Worm (Caenorhabditis elegans) whole organism, young adult: ENCODE measurements around the gene T02G5.7.

Experiments
- B0336.3 ChIP-seq: fragments of 200-800 bp; sonication (Bioruptor generic); IDR thresholded peaks from 2 replicates; pipeline ENCODE4 v1.3.6; 2022; ENCODE audit warnings: missing genetic modification characterization, missing compliant biosample characterization
- C06A6.2 ChIP-seq: fragments of 200-800 bp; sonication (Bioruptor generic); conservative IDR thresholded peaks from 2 replicates; pipeline ENCODE4 v1.3.6; 2022; ENCODE audit warnings: missing genetic modification characterization, missing compliant biosample characterization
- C17E4.6 ChIP-seq: fragments of 200-800 bp; sonication (Bioruptor generic); IDR thresholded peaks from 2 replicates; pipeline ENCODE4 v1.3.6; 2022; ENCODE audit warnings: missing genetic modification reagents, missing genetic modification characterization, missing compliant biosample characterization
- F22D6.2 ChIP-seq: sonication (generic microtip); optimal IDR thresholded peaks from 2 replicates; lab custom pipeline; 2016; ENCODE audit warnings: mild to moderate bottlenecking, missing genetic modification characterization, missing compliant biosample characterization
- F33H1.4 ChIP-seq: fragments of 200-800 bp; sonication (Bioruptor generic); IDR thresholded peaks from 2 replicates; pipeline ENCODE4 v1.3.6; 2022; ENCODE audit warnings: missing genetic modification reagents, missing genetic modification characterization, missing compliant biosample characterization
- F49E8.2 ChIP-seq: sonication (generic microtip); optimal IDR thresholded peaks from 3 replicates; lab custom pipeline; 2017; ENCODE audit warnings: missing genetic modification characterization, mild to moderate bottlenecking, missing compliant biosample characterization, antibody characterized with exemption, moderate library complexity; ENCODE audit not compliant: insufficient read depth
- F55B11.4 ChIP-seq: sonication (generic microtip); optimal IDR thresholded peaks from 2 replicates; lab custom pipeline; 2016; ENCODE audit warnings: missing compliant biosample characterization, missing genetic modification characterization, borderline replicate concordance; ENCODE audit not compliant: insufficient read depth
- F57A8.1 ChIP-seq: fragments of 200-800 bp; sonication (Bioruptor generic); optimal IDR thresholded peaks from 2 replicates; lab custom pipeline; 2018; ENCODE audit warnings: mild to moderate bottlenecking, missing genetic modification characterization, moderate library complexity, missing compliant biosample characterization
- Y53F4B.3 ChIP-seq: fragments of 200-800 bp; sonication (Bioruptor generic); IDR thresholded peaks from 2 replicates; pipeline ENCODE4 v1.3.6; 2022; ENCODE audit warnings: missing genetic modification reagents, missing genetic modification characterization, missing compliant biosample characterization
- aptf-2 ChIP-seq: fragments of 200-800 bp; sonication (Bioruptor generic); conservative IDR thresholded peaks from 2 replicates; pipeline ENCODE4 v1.3.6; 2022; ENCODE audit warnings: missing genetic modification reagents, missing genetic modification characterization, missing compliant biosample characterization
- atf-7 ChIP-seq: sonication (generic microtip); optimal IDR thresholded peaks from 2 replicates; lab custom pipeline; 2017; ENCODE audit warnings: mild to moderate bottlenecking, missing genetic modification characterization, missing compliant biosample characterization
- attf-5 ChIP-seq: fragments of 200-800 bp; sonication (Bioruptor generic); optimal IDR thresholded peaks from 2 replicates; lab custom pipeline; 2018; ENCODE audit warnings: mild to moderate bottlenecking, missing genetic modification characterization, missing compliant biosample characterization
- attf-6 ChIP-seq: fragments of 200-800 bp; sonication (Bioruptor generic); IDR thresholded peaks from 2 replicates; pipeline ENCODE4 v1.3.6; 2022; ENCODE audit warnings: missing genetic modification reagents, missing genetic modification characterization, missing compliant biosample characterization
- bed-2 ChIP-seq: fragments of 200-800 bp; sonication (Bioruptor generic); IDR thresholded peaks from 2 replicates; pipeline ENCODE4 v1.3.6; 2022; ENCODE audit warnings: missing genetic modification reagents, missing genetic modification characterization, missing compliant biosample characterization
- ccch-3 ChIP-seq: fragments of 200-800 bp; sonication (Bioruptor generic); optimal IDR thresholded peaks from 2 replicates; lab custom pipeline; 2018; ENCODE audit warnings: mild to moderate bottlenecking, missing genetic modification characterization, missing compliant biosample characterization
- cebp-1 ChIP-seq, 2 experiments: fragments of 200-800 bp in 1 of 2; sonication (Bioruptor generic) in 1 of 2; sonication (generic microtip) in 1 of 2; IDR thresholded peaks in 1 of 2; optimal IDR thresholded peaks in 1 of 2; 2 replicates each; pipeline versions ENCODE4 v1.3.6 to Lab custom; 2017 to 2022; ENCODE audit warnings: missing compliant biosample characterization in 2 of 2, missing genetic modification characterization in 2 of 2, mild to moderate bottlenecking in 1 of 2, missing genetic modification reagents in 1 of 2, moderate library complexity in 1 of 2
- ceh-100 ChIP-seq: fragments of 200-800 bp; sonication (Bioruptor generic); IDR thresholded peaks from 2 replicates; pipeline ENCODE4 v1.3.6; 2022; ENCODE audit warnings: missing genetic modification reagents, missing genetic modification characterization, missing compliant biosample characterization
- ceh-27 ChIP-seq: fragments of 200-800 bp; sonication (Bioruptor generic); optimal IDR thresholded peaks from 2 replicates; lab custom pipeline; 2018; ENCODE audit warnings: mild to moderate bottlenecking, missing genetic modification characterization, moderate library complexity, missing compliant biosample characterization
- efl-1 ChIP-seq: fragments of 150-350 bp; optimal IDR thresholded peaks from 2 replicates; lab custom pipeline; 2014; ENCODE audit warnings: missing biosample characterization, missing genetic modification reagents, missing genetic modification characterization
- ets-4 ChIP-seq: fragments of 200-800 bp; sonication (Bioruptor generic); optimal IDR thresholded peaks from 2 replicates; lab custom pipeline; 2018; ENCODE audit warnings: mild to moderate bottlenecking, missing genetic modification characterization, missing compliant biosample characterization
- gei-17 ChIP-seq: fragments of 200-800 bp; sonication (Bioruptor generic); optimal IDR thresholded peaks from 2 replicates; lab custom pipeline; 2018; ENCODE audit warnings: mild to moderate bottlenecking, missing genetic modification characterization, missing compliant biosample characterization
- hlh-26 ChIP-seq: fragments of 200-800 bp; sonication (Bioruptor generic); conservative IDR thresholded peaks from 2 replicates; pipeline ENCODE4 v1.3.6; 2022; ENCODE audit warnings: missing genetic modification reagents, missing genetic modification characterization, missing compliant biosample characterization
- hmg-20 ChIP-seq: fragments of 200-800 bp; sonication (Bioruptor generic); IDR thresholded peaks from 2 replicates; pipeline ENCODE4 v1.3.6; 2022; ENCODE audit warnings: missing genetic modification reagents, missing genetic modification characterization, missing compliant biosample characterization
- hrde-1 ChIP-seq: sonication (generic microtip); optimal IDR thresholded peaks from 2 replicates; lab custom pipeline; 2016; ENCODE audit warnings: missing genetic modification characterization, mild to moderate bottlenecking, missing compliant biosample characterization, moderate library complexity, missing genotype, missing genetic modification reagents, borderline replicate concordance
- hsf-1 ChIP-seq: fragments of 200-800 bp; sonication (Bioruptor generic); IDR thresholded peaks from 2 replicates; pipeline ENCODE4 v1.3.6; 2022; ENCODE audit warnings: missing genetic modification reagents, missing genetic modification characterization, missing compliant biosample characterization
- lag-1 ChIP-seq: fragments of 200-800 bp; sonication (Bioruptor generic); IDR thresholded peaks from 2 replicates; pipeline ENCODE4 v1.3.6; 2022; ENCODE audit warnings: missing genetic modification reagents, missing genetic modification characterization, missing compliant biosample characterization
- let-526 ChIP-seq: fragments of 200-800 bp; sonication (Bioruptor generic); IDR thresholded peaks from 2 replicates; pipeline ENCODE4 v1.3.6; 2022; ENCODE audit warnings: missing genetic modification reagents, missing genetic modification characterization, missing compliant biosample characterization
- let-607 ChIP-seq, 2 experiments: fragments of 200-800 bp in 1 of 2; sonication (Bioruptor generic) in 1 of 2; sonication (generic microtip) in 1 of 2; optimal IDR thresholded peaks; 2 replicates each; lab custom pipeline; 2016 to 2018; ENCODE audit warnings: mild to moderate bottlenecking in 2 of 2, missing compliant biosample characterization in 2 of 2, missing genetic modification characterization in 2 of 2, moderate library complexity in 2 of 2, missing genotype in 1 of 2
- lin-40 ChIP-seq: sonication (generic microtip); optimal IDR thresholded peaks from 2 replicates; lab custom pipeline; 2016; ENCODE audit warnings: missing genetic modification characterization, mild to moderate bottlenecking, missing compliant biosample characterization, missing genotype, missing genetic modification reagents
- lin-54 ChIP-seq: fragments of 200-800 bp; sonication (Bioruptor generic); optimal IDR thresholded peaks from 2 replicates; lab custom pipeline; 2018; ENCODE audit warnings: mild to moderate bottlenecking, missing genetic modification characterization, missing compliant biosample characterization
- madf-10 ChIP-seq: sonication (generic microtip); optimal IDR thresholded peaks from 2 replicates; lab custom pipeline; 2016; ENCODE audit warnings: mild to moderate bottlenecking, missing genetic modification characterization, missing compliant biosample characterization
- madf-6 ChIP-seq: fragments of 200-800 bp; sonication (Bioruptor generic); IDR thresholded peaks from 2 replicates; pipeline ENCODE4 v1.3.6; 2022; ENCODE audit warnings: missing genetic modification reagents, missing genetic modification characterization, missing compliant biosample characterization
- mel-28 ChIP-seq: sonication (generic microtip); optimal IDR thresholded peaks from 2 replicates; lab custom pipeline; 2016; ENCODE audit warnings: borderline replicate concordance, mild to moderate bottlenecking, missing genetic modification characterization, missing compliant biosample characterization
- mes-4 ChIP-seq: sonication (generic microtip); optimal IDR thresholded peaks from 2 replicates; lab custom pipeline; 2016; ENCODE audit warnings: missing genotype, missing genetic modification characterization, missing compliant biosample characterization
- nfya-1 ChIP-seq: sonication (generic microtip); optimal IDR thresholded peaks from 2 replicates; lab custom pipeline; 2017; ENCODE audit warnings: antibody characterized with exemption, missing compliant biosample characterization, missing genetic modification characterization, borderline replicate concordance; ENCODE audit not compliant: insufficient read depth
- nfyb-1 ChIP-seq: fragments of 200-800 bp; sonication (Bioruptor generic); IDR thresholded peaks from 2 replicates; pipeline ENCODE4 v1.3.6; 2022; ENCODE audit warnings: missing genetic modification reagents, missing genetic modification characterization, missing compliant biosample characterization
- nhr-80 ChIP-seq: sonication (generic microtip); optimal IDR thresholded peaks from 2 replicates; lab custom pipeline; 2016; ENCODE audit warnings: missing genetic modification characterization, missing compliant biosample characterization
- nhr-90 ChIP-seq: sonication (generic microtip); optimal IDR thresholded peaks from 2 replicates; lab custom pipeline; 2016; ENCODE audit warnings: missing genotype, mild to moderate bottlenecking, missing genetic modification characterization, missing compliant biosample characterization
- rcor-1 ChIP-seq: fragments of 200-800 bp; sonication (Bioruptor generic); IDR thresholded peaks from 2 replicates; pipeline ENCODE4 v1.3.6; 2022; ENCODE audit warnings: missing genetic modification reagents, missing genetic modification characterization, missing compliant biosample characterization
- rec-8 ChIP-seq, 2 experiments: sonication (generic microtip); optimal IDR thresholded peaks; 2 replicates each; lab custom pipeline; 2016; ENCODE audit warnings: mild to moderate bottlenecking in 2 of 2, missing genetic modification characterization in 2 of 2, missing genetic modification reagents in 2 of 2, missing genotype in 2 of 2, missing biosample characterization in 1 of 2, missing compliant biosample characterization in 1 of 2, moderate library complexity in 1 of 2
- rpc-1 ChIP-seq, 2 experiments: fragments of 150-350 bp in 1 of 2; sonication (generic microtip) in 1 of 2; optimal IDR thresholded peaks; 2 replicates each; lab custom pipeline; 2014 to 2018; ENCODE audit warnings: missing biosample characterization in 1 of 2, missing genetic modification characterization in 1 of 2, missing genetic modification reagents in 1 of 2, missing genotype in 1 of 2
- snpc-1.1 ChIP-seq: sonication (generic microtip); optimal IDR thresholded peaks from 2 replicates; lab custom pipeline; 2017; ENCODE audit warnings: missing genetic modification characterization, mild to moderate bottlenecking, missing compliant biosample characterization, antibody characterized with exemption, moderate library complexity, missing genotype, missing genetic modification reagents; ENCODE audit not compliant: insufficient read depth
- sptf-2 ChIP-seq: fragments of 200-800 bp; sonication (Bioruptor generic); optimal IDR thresholded peaks from 2 replicates; lab custom pipeline; 2018; ENCODE audit warnings: mild to moderate bottlenecking, missing genetic modification characterization, missing compliant biosample characterization
- unc-130 ChIP-seq: sonication (generic microtip); optimal IDR thresholded peaks from 2 replicates; lab custom pipeline; 2016; ENCODE audit warnings: missing genetic modification reagents, missing genetic modification characterization, missing compliant biosample characterization
- zfh-2 ChIP-seq: fragments of 200-800 bp; sonication (Bioruptor generic); conservative IDR thresholded peaks from 2 replicates; pipeline ENCODE4 v1.3.6; 2022; ENCODE audit warnings: missing genetic modification reagents, missing genetic modification characterization, missing compliant biosample characterization

Gene T02G5.7

ce11 chrII:7122661-7123418, 47.4 kb downstream of the T02G5.7 start, which contains the start of gene F10E7.11 (continued):
- TF ChIP-seq sptf-2: no peak
- 0 out of 2 replicates have a peak, but pooled peaks have one; percentile 40 for TF ChIP-seq aptf-2 (GFP tag; lab: Robert Waterston, UW)
- no peak for TF ChIP-seq mes-4 (tag; lab: Kevin White, UChicago)
- TF ChIP-seq attf-6 (GFP tag; lab: Robert Waterston, UW): no peak
- TF ChIP-seq attf-5 (GFP tag; lab: Kevin White, UChicago): peak; percentile 21
- no peak for TF ChIP-seq madf-10 (tag; lab: Kevin White, UChicago)
- TF ChIP-seq F22D6.2: no peak
- TF ChIP-seq efl-1 (GFP tag; lab: Kevin White, UChicago): no peak
- TF ChIP-seq B0336.3: peak; percentile 34; the same call in 1 of the 2 replicates
- TF ChIP-seq nfya-1: no peak
- no peak for TF ChIP-seq Y53F4B.3 (GFP tag; lab: Robert Waterston, UW)
- TF ChIP-seq F57A8.1 (GFP tag; lab: Kevin White, UChicago): no peak
- no peak; the same call in 1 of the 2 replicates for TF ChIP-seq madf-6 (GFP tag; lab: Robert Waterston, UW)
- no peak for TF ChIP-seq F33H1.4 (GFP tag; lab: Robert Waterston, UW)
- TF ChIP-seq let-607 (tag; optimal IDR thresholded peaks at IDR 0.05; lab: Kevin White, UChicago): no peak
- no peak for TF ChIP-seq rcor-1 (GFP tag; lab: Robert Waterston, UW)
- no peak for TF ChIP-seq ceh-27 (GFP tag; lab: Kevin White, UChicago)
- no peak for TF ChIP-seq mel-28 (tag; lab: Kevin White, UChicago)
- TF ChIP-seq hlh-26: no peak
- no peak for TF ChIP-seq snpc-1.1 (tag; lab: Kevin White, UChicago)
- TF ChIP-seq nfyb-1 (GFP tag; lab: Robert Waterston, UW): no peak
- TF ChIP-seq let-526 (GFP tag; lab: Robert Waterston, UW): 0 out of 2 replicates have a peak, but pooled peaks have one; percentile 42
- no peak for TF ChIP-seq rec-8 (tag; optimal IDR thresholded peaks at IDR 0.05; lab: Kevin White, UChicago)
- TF ChIP-seq lag-1 (GFP tag; lab: Robert Waterston, UW): no peak
- no peak for TF ChIP-seq hmg-20 (GFP tag; lab: Robert Waterston, UW)
- no peak for TF ChIP-seq atf-7 (tag; lab: Kevin White, UChicago)
- no peak for TF ChIP-seq C17E4.6
- TF ChIP-seq hsf-1: no peak
- TF ChIP-seq F49E8.2 (tag; lab: Kevin White, UChicago): no peak
- peak; percentile 71; the same call in 1 of the 2 replicates for TF ChIP-seq C06A6.2 (GFP tag; lab: Robert Waterston, UW)
- TF ChIP-seq bed-2: no peak
- no peak for TF ChIP-seq ets-4 (GFP tag; lab: Kevin White, UChicago)
- TF ChIP-seq cebp-1 (GFP tag; IDR thresholded peaks at IDR 0.05; lab: Robert Waterston, UW): peak; percentile 92
- TF ChIP-seq cebp-1 (tag; optimal IDR thresholded peaks at IDR 0.05; lab: Kevin White, UChicago): peak; percentile 99
- peak; percentile 63 for TF ChIP-seq ceh-100
- no peak for TF ChIP-seq lin-54 (GFP tag; lab: Kevin White, UChicago)
- peak; percentile 92 for TF ChIP-seq zfh-2 (GFP tag; lab: Robert Waterston, UW)
- no peak for TF ChIP-seq ccch-3
- no peak for TF ChIP-seq nhr-80 (tag; lab: Kevin White, UChicago)
- peak; percentile 6 for TF ChIP-seq unc-130 (GFP tag; lab: Kevin White, UChicago)
- TF ChIP-seq lin-40 (tag; lab: Kevin White, UChicago): no peak
- no peak for TF ChIP-seq nhr-90 (tag; lab: Kevin White, UChicago)
- TF ChIP-seq rpc-1 (optimal IDR thresholded peaks at IDR 0.05; lab: Kevin White, UChicago): peak; percentile 9
- TF ChIP-seq rpc-1 (tag; optimal IDR thresholded peaks at IDR 0.05; lab: Kevin White, UChicago): no peak
- TF ChIP-seq hrde-1 (tag; lab: Kevin White, UChicago): no peak
- TF ChIP-seq F55B11.4 (tag; lab: Kevin White, UChicago): no peak
- TF ChIP-seq gei-17 (GFP tag; lab: Kevin White, UChicago): no peak
